Worm (Caenorhabditis elegans): ENCODE results near the gene T19C4.24.
A peak's percentile ranks its signal among the peaks of the same experiment; 100 is the strongest.

T19C4.24 gene

ce11 chrV:11174663-11175062 lies 27.9 kb upstream of the T19C4.24 start (continued):
- TF ChIP-seq nhr-77 (tag; optimal IDR thresholded peaks at IDR 0.05) (no peak), F13H6.1 (tag; optimal IDR thresholded peaks at IDR 0.05) (no peak), egl-27 (tag; optimal IDR thresholded peaks at IDR 0.05) (no peak), unc-55 (GFP tag; optimal IDR thresholded peaks at IDR 0.05) (no peak), R02D3.7 (tag; optimal IDR thresholded peaks at IDR 0.05) (no peak), blmp-1 (tag; optimal IDR thresholded peaks at IDR 0.05; ENCODE audit: insufficient read depth) (no peak), nhr-6 (tag; optimal IDR thresholded peaks at IDR 0.05) (no peak), snpc-4 (tag; optimal IDR thresholded peaks at IDR 0.05) (peak; percentile 95), mab-5 (tag; optimal IDR thresholded peaks at IDR 0.05) (no peak)

ce11 chrV:11172667-11173066 lies 25.9 kb upstream of the T19C4.24 start:
- TF ChIP-seq sma-9 (GFP tag; optimal IDR thresholded peaks at IDR 0.05) (peak; percentile 36), sma-9 (tag; optimal IDR thresholded peaks at IDR 0.05) (no peak), aly-2 (tag; optimal IDR thresholded peaks at IDR 0.05) (no peak), F13H6.1 (tag; optimal IDR thresholded peaks at IDR 0.05) (peak; percentile 2)

- TF ChIP-seq gmeb-1 (tag; optimal IDR thresholded peaks at IDR 0.05) (no peak), unc-55 (GFP tag; optimal IDR thresholded peaks at IDR 0.05) (no peak), elt-1 (tag; optimal IDR thresholded peaks at IDR 0.05) (no peak), C34F6.9 (tag; optimal IDR thresholded peaks at IDR 0.05) (peak; percentile 16), nhr-12 (tag; optimal IDR thresholded peaks at IDR 0.05) (no peak), sem-4 (tag; optimal IDR thresholded peaks at IDR 0.05) (no peak), nhr-6 (tag; optimal IDR thresholded peaks at IDR 0.05) (no peak), nhr-129 (tag; optimal IDR thresholded peaks at IDR 0.05) (peak; percentile 16), mbf-1 (tag; optimal IDR thresholded peaks at IDR 0.05) (no peak), Y55F3AM.14 (GFP tag; optimal IDR thresholded peaks at IDR 0.05) (no peak), crh-2 (tag; optimal IDR thresholded peaks at IDR 0.05) (no peak), sma-9 (GFP tag; optimal IDR thresholded peaks at IDR 0.05) (no peak), sma-9 (tag; optimal IDR thresholded peaks at IDR 0.05) (no peak), unc-62 (GFP tag; optimal IDR thresholded peaks at IDR 0.05) (no peak), blmp-1 (tag; optimal IDR thresholded peaks at IDR 0.05; ENCODE audit: insufficient read depth) (no peak), ZK546.5 (tag; optimal IDR thresholded peaks at IDR 0.05) (no peak), nhr-23 (tag; optimal IDR thresholded peaks at IDR 0.05) (no peak), nhr-10 (tag; optimal IDR thresholded peaks at IDR 0.05) (no peak), nhr-25 (tag; optimal IDR thresholded peaks at IDR 0.05) (no peak), F13H6.1 (tag; optimal IDR thresholded peaks at IDR 0.05) (peak; percentile 6), aly-2 (tag; optimal IDR thresholded peaks at IDR 0.05) (no peak), snpc-4 (tag; optimal IDR thresholded peaks at IDR 0.05) (no peak), lin-13 (GFP tag; optimal IDR thresholded peaks at IDR 0.05) (no peak), nhr-77 (tag; optimal IDR thresholded peaks at IDR 0.05) (no peak)
Measured at ce11 chrV:11171906-11172305, 25.1 kb upstream of the T19C4.24 start, which contains the start of gene T19C4.5. Gene T19C4.5 (plus strand): TSS chrV:11172213.

- TF ChIP-seq nhr-11 (tag; optimal IDR thresholded peaks at IDR 0.05) = no peak
- no peak for TF ChIP-seq nhr-23 (tag; optimal IDR thresholded peaks at IDR 0.05)
- no peak for TF ChIP-seq mdl-1 (tag; optimal IDR thresholded peaks at IDR 0.05)
- TF ChIP-seq aly-2 (tag; optimal IDR thresholded peaks at IDR 0.05) = no peak
- TF ChIP-seq peb-1 (tag; optimal IDR thresholded peaks at IDR 0.05) = no peak
- TF ChIP-seq ztf-11 (tag; optimal IDR thresholded peaks at IDR 0.05) = no peak
- TF ChIP-seq R02D3.7 (tag; optimal IDR thresholded peaks at IDR 0.05) = no peak
- no peak for TF ChIP-seq ztf-1 (GFP tag; conservative IDR thresholded peaks at IDR 0.05)
- no peak for TF ChIP-seq sem-4 (tag; optimal IDR thresholded peaks at IDR 0.05)
- no peak for TF ChIP-seq elt-1 (tag; optimal IDR thresholded peaks at IDR 0.05)
- TF ChIP-seq nhr-12 (tag; optimal IDR thresholded peaks at IDR 0.05) = no peak
- TF ChIP-seq sma-3 (GFP tag; optimal IDR thresholded peaks at IDR 0.05) = no peak
- no peak for TF ChIP-seq lin-11 (tag; optimal IDR thresholded peaks at IDR 0.05)
- no peak for TF ChIP-seq nhr-21 (tag; optimal IDR thresholded peaks at IDR 0.05)
- no peak for TF ChIP-seq unc-39 (tag; optimal IDR thresholded peaks at IDR 0.05)
- no peak for TF ChIP-seq nhr-77 (tag; optimal IDR thresholded peaks at IDR 0.05)
- TF ChIP-seq nhr-6 (tag; optimal IDR thresholded peaks at IDR 0.05) = no peak
- TF ChIP-seq sma-9 (GFP tag; optimal IDR thresholded peaks at IDR 0.05) = no peak
- no peak for TF ChIP-seq sma-9 (tag; optimal IDR thresholded peaks at IDR 0.05)
Measured at ce11 chrV:11170564-11171329, 23.9 kb upstream of the T19C4.24 start.

Measured in whole organism, L2 larva.